Worm (Caenorhabditis elegans) whole organism, late embryonic: Measurements from ENCODE around the gene Y4C6B.3.
"Not testable (repeated sequence)": the region's sequence is repeated elsewhere in the genome, so short reads cannot be mapped to it uniquely, and the experiment has no call there.

Experiments
- C08G9.2 ChIP-seq: sonication (generic microtip); optimal IDR thresholded peaks from 2 replicates; lab custom pipeline; 2016; ENCODE audit warnings: mild to moderate bottlenecking, missing genetic modification characterization, moderate library complexity, missing compliant biosample characterization
- F13H6.1 ChIP-seq: sonication (generic microtip); optimal IDR thresholded peaks from 2 replicates; lab custom pipeline; 2016; ENCODE audit warnings: missing genetic modification characterization, missing compliant biosample characterization
- K02D7.2 ChIP-seq: sonication (generic microtip); optimal IDR thresholded peaks from 2 replicates; lab custom pipeline; 2017; ENCODE audit warnings: mild to moderate bottlenecking, missing genetic modification characterization, missing compliant biosample characterization
- T23F11.4 ChIP-seq: fragments of 200-800 bp; sonication (Bioruptor generic); optimal IDR thresholded peaks from 2 replicates; lab custom pipeline; 2018; ENCODE audit warnings: mild to moderate bottlenecking, missing genetic modification characterization, missing compliant biosample characterization
- ahr-1 ChIP-seq: sonication (generic microtip); optimal IDR thresholded peaks from 2 replicates; lab custom pipeline; 2016; ENCODE audit warnings: missing genetic modification characterization, missing compliant biosample characterization
- ceh-14 ChIP-seq: sonication (generic microtip); optimal IDR thresholded peaks from 2 replicates; lab custom pipeline; 2016; ENCODE audit warnings: missing genotype, missing genetic modification characterization, missing compliant biosample characterization
- ceh-18 ChIP-seq: sonication (generic microtip); optimal IDR thresholded peaks from 2 replicates; lab custom pipeline; 2016; ENCODE audit warnings: missing genetic modification characterization, missing compliant biosample characterization
- ceh-22 ChIP-seq: sonication (generic microtip); optimal IDR thresholded peaks from 2 replicates; lab custom pipeline; 2017; ENCODE audit warnings: missing biosample characterization, missing genetic modification characterization
- ceh-24 ChIP-seq: sonication (generic microtip); optimal IDR thresholded peaks from 2 replicates; lab custom pipeline; 2016; ENCODE audit warnings: mild to moderate bottlenecking, missing genetic modification characterization, missing compliant biosample characterization
- ceh-30 ChIP-seq: fragments of 150-350 bp; optimal IDR thresholded peaks from 2 replicates; lab custom pipeline; 2014; ENCODE audit warnings: missing biosample characterization, missing genetic modification characterization
- ceh-31 ChIP-seq: sonication (generic microtip); optimal IDR thresholded peaks from 2 replicates; lab custom pipeline; 2016; ENCODE audit warnings: missing genetic modification characterization, missing compliant biosample characterization
- ceh-45 ChIP-seq: fragments of 200-800 bp; sonication (Bioruptor generic); IDR thresholded peaks from 2 replicates; pipeline ENCODE4 v1.3.6; 2022; ENCODE audit warnings: missing genetic modification reagents, missing genetic modification characterization, missing compliant biosample characterization
- ceh-6 ChIP-seq: fragments of 200-800 bp; sonication (Bioruptor generic); optimal IDR thresholded peaks from 2 replicates; lab custom pipeline; 2018; ENCODE audit warnings: mild to moderate bottlenecking, missing genetic modification characterization, missing compliant biosample characterization
- dve-1 ChIP-seq: sonication (generic microtip); optimal IDR thresholded peaks from 2 replicates; lab custom pipeline; 2017; ENCODE audit warnings: antibody characterized with exemption, mild to moderate bottlenecking, missing genetic modification characterization, missing compliant biosample characterization
- elt-4 ChIP-seq: sonication (generic microtip); optimal IDR thresholded peaks from 2 replicates; lab custom pipeline; 2016; ENCODE audit warnings: missing genetic modification characterization, missing compliant biosample characterization
- gmeb-2 ChIP-seq: sonication (generic microtip); optimal IDR thresholded peaks from 2 replicates; lab custom pipeline; 2016; ENCODE audit warnings: missing genetic modification characterization, inconsistent platforms, missing compliant biosample characterization
- hlh-6 ChIP-seq: sonication (generic microtip); optimal IDR thresholded peaks from 2 replicates; lab custom pipeline; 2016; ENCODE audit warnings: missing genotype, missing genetic modification characterization, missing compliant biosample characterization
- lim-6 ChIP-seq: sonication (generic microtip); optimal IDR thresholded peaks from 2 replicates; lab custom pipeline; 2016; ENCODE audit warnings: missing genetic modification characterization, missing compliant biosample characterization
- mec-3 ChIP-seq: sonication (generic microtip); optimal IDR thresholded peaks from 2 replicates; lab custom pipeline; 2016; ENCODE audit warnings: borderline replicate concordance, missing genetic modification characterization, missing compliant biosample characterization
- nhr-11 ChIP-seq: fragments of 150-350 bp; optimal IDR thresholded peaks from 2 replicates; lab custom pipeline; 2014; ENCODE audit warnings: missing biosample characterization, missing genetic modification characterization
- pag-3 ChIP-seq: sonication (generic microtip); optimal IDR thresholded peaks from 2 replicates; lab custom pipeline; 2016; ENCODE audit warnings: missing compliant biosample characterization, missing genetic modification characterization, borderline replicate concordance
- pat-9 ChIP-seq: fragments of 200-800 bp; sonication (Bioruptor generic); optimal IDR thresholded peaks from 2 replicates; lab custom pipeline; 2018; ENCODE audit warnings: mild to moderate bottlenecking, missing genetic modification characterization, moderate library complexity, missing compliant biosample characterization
- pha-2 ChIP-seq: sonication (generic microtip); optimal IDR thresholded peaks from 2 replicates; lab custom pipeline; 2017; ENCODE audit warnings: mild to moderate bottlenecking, missing genetic modification characterization, missing compliant biosample characterization
- rnt-1 ChIP-seq: sonication (generic microtip); optimal IDR thresholded peaks from 2 replicates; lab custom pipeline; 2016; ENCODE audit warnings: missing genetic modification characterization, missing compliant biosample characterization
- sdc-2 ChIP-seq: sonication (generic microtip); optimal IDR thresholded peaks from 2 replicates; lab custom pipeline; 2016; ENCODE audit warnings: missing genotype, missing genetic modification characterization, missing compliant biosample characterization
- sox-2 ChIP-seq: fragments of 200-800 bp; sonication (Bioruptor generic); IDR thresholded peaks from 2 replicates; pipeline ENCODE4 v1.3.6; 2022; ENCODE audit warnings: missing genetic modification reagents, missing genetic modification characterization, missing compliant biosample characterization

Gene Y4C6B.3

DNA sequence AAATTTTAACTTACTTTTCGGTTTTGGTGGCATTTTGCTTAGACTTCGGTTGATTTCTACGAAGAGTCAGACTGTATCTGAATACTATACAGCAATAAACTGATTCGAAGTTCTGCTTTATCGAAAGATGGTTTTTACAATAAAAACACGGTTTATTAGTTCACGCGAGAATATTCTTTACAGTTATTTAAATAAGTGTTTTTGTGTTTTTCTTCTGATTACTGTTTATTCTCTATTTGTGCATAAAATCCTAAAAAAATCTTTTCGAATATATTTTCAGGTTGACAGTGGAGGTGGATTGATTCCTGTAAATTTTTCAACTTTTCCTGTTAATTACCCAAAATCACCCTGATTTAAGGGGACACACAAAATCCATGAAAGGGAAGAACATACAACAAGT lies 26.2 kb upstream of the Y4C6B.3 start, which contains the start of gene ZK354.8:
TSS of gene ZK354.8 (minus strand) at position 101 of the 400 bp plus-strand sequence.
- no peak for TF ChIP-seq T23F11.4
- no peak for TF ChIP-seq C08G9.2 (tag; lab: Kevin White, UChicago)
- TF ChIP-seq hlh-6 (tag; lab: Kevin White, UChicago) = no peak
- no peak for TF ChIP-seq pat-9 (tag; lab: Kevin White, UChicago)
- TF ChIP-seq ceh-31 = no peak
- no peak for TF ChIP-seq lim-6 (tag; lab: Kevin White, UChicago)
- TF ChIP-seq K02D7.2 = no peak
- no peak for TF ChIP-seq mec-3
- no peak for TF ChIP-seq ceh-6 (GFP tag; lab: Kevin White, UChicago)
- TF ChIP-seq rnt-1 (tag; lab: Kevin White, UChicago) = no peak
- no peak for TF ChIP-seq ceh-22 (tag; lab: Kevin White, UChicago)
- no peak for TF ChIP-seq ceh-24 (tag; lab: Kevin White, UChicago)
- TF ChIP-seq, all 69 proteins: peak for 0

DNA sequence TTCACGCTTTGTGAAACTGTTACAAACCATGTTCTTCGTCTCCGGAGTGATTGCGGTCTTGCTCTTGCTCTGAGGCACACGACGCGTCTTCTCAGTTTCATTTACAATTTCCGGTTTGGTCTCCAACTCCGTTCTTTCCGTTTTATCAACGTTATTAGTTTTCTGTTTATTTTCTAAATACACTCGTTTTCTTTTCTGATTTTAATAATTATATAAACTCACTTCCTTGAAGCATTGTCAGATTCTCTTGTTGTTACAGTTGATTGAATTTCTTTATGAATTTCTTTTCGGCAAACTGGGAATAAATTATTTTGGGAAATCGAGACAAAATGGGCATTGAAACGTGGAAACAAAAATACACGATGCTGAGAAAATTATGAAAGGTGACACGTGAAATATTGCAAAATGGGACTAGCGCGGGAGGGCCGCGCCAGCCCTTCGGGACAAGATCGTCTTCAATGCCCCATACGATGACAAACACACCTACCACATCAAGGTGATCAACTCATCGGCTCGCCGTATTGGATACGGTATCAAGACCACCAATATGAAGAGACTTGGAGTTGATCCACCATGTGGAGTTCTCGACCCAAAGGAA lies 24.1 kb upstream of the Y4C6B.3 start, which contains the start of the genes ZK354.9 and msp-58:
TSS of gene ZK354.9 (minus strand) at position 101 of the 598 bp plus-strand sequence.
TSS of gene msp-58 (plus strand) at position 548 of the 598 bp plus-strand sequence.
- TF ChIP-seq rnt-1, ceh-14, dve-1 (tag; lab: Kevin White, UChicago): not testable (repeated sequence)

DNA sequence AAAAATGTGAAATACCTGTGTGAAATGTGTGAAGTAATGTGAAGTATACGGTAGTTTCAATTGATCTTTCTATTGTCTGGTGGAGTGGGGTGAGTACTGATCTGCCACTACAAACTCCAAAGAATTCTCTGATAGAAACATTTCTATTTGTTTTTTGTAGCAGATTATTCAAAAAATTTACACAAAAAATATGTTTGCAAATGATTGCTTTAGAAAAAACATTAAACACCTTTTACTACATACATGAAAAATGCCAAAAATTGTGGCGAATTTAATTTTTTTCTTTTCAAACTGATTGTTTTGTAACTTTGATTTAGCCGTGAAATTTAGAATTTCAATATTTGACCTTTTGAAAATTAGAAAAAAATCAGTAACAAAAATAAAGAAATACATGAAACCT lies 22.5 kb upstream of the Y4C6B.3 start, which contains the start of gene ZK354.3:
TSS of gene ZK354.3 (plus strand) at position 301 of the 400 bp plus-strand sequence.
- TF ChIP-seq ceh-30 (tag; lab: Kevin White, UChicago) (no peak), ceh-18 (tag; lab: Kevin White, UChicago) (no peak), sox-2 (GFP tag; lab: Robert Waterston, UW) (no peak)

DNA sequence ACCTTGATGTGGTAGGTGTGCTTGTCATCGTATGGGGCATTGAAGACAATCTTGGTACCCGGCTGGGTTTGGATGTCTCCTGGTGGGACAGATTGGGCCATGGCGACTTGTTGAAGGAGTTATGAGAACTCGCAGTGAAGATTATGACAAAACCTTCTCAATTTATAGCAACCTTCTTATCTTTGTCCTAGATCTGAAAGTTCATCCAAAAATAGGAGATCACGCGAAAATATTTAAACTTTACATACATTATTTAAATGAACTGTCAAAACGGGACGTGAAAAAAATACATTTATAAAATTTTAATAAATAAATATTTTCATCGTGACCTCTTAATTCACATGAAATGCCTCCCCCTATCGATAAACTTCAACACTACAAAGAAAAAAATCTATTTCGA lies 19.3 kb upstream of the Y4C6B.3 start, which contains the start of the genes msp-59 and ZK354.2:
TSS of gene msp-59 (minus strand) at position 101 of the 400 bp plus-strand sequence.
TSS of gene ZK354.2 (plus strand) at position 395 of the 400 bp plus-strand sequence.
- TF ChIP-seq C08G9.2 (tag; lab: Kevin White, UChicago); K02D7.2; sdc-2 (tag; lab: Kevin White, UChicago): not testable (repeated sequence)
- TF ChIP-seq, all 69 proteins: peak for 0; not testable (repeated sequence) for 69

DNA sequence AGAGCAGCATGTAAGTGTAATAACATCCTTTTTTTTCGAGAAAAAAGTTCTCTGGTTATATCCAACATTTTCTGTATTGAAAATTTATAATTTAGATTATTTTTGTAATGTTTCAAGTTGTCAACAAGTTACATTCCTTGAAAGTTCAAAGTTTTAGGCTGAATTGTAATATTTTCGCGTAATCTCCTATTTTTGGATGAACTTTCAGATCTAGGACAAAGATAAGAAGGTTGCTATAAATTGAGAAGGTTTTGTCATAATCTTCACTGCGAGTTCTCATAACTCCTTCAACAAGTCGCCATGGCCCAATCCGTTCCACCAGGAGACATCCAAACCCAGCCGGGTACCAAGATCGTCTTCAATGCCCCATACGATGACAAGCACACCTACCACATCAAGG lies 16.1 kb upstream of the Y4C6B.3 start, which contains the start of gene msp-65:
TSS of gene msp-65 (plus strand) at position 301 of the 400 bp plus-strand sequence.
- not testable (repeated sequence) for TF ChIP-seq ceh-18 (tag; lab: Kevin White, UChicago); F13H6.1; gmeb-2 (tag; lab: Kevin White, UChicago)
- TF ChIP-seq, all 69 proteins: peak for 0; not testable (repeated sequence) for 69

DNA sequence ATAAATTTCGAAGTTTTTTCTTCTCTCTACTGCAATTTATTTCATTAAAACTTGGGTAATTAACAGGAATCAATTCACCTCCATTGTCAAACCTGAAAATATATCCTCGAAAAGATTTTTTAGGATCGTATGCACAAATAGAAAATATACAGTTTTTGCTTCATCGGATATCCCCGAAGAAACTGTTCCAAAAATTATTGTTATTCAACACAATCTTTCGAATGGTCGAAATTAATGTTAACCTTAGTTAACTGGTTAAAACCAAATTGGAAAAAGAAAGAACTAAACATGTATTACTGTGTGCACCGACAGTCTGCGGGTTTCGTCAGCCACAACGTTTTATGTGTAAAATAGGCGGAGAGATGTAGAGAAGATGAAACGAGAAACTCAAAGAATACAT lies 15.2 kb upstream of the Y4C6B.3 start:
- TF ChIP-seq ceh-45 (GFP tag; lab: Robert Waterston, UW) = no peak
- no peak for TF ChIP-seq pag-3 (tag; lab: Kevin White, UChicago)
- TF ChIP-seq nhr-11 (tag; lab: Kevin White, UChicago) = no peak
- TF ChIP-seq elt-4 (tag; lab: Kevin White, UChicago) = no peak

DNA sequence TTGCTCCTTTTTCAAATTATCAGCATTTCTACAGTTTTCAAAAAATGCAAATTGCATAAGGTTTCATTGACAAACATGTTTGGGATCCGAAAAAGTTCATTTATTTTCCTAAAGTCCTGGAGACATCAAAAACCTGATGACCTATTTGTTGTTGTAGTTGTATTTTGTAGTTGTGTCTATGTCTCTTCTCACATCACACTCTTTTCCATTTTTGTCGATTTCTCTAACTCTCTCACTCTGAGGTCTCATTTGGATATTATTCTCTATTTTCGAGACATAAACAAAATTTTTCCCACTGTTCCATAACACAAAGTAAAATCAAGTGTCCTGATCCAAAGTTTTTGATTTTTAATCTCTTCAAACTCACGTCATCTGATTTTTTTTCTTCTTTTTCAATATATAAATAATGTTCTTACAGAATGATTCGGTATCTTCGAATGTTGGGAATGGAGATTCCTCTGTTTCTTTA lies 13.4 kb upstream of the Y4C6B.3 start, which contains the start of gene slc-46A:
TSS of gene slc-46A (plus strand) at position 419 of the 469 bp plus-strand sequence.
- no peak for TF ChIP-seq pag-3 (tag; lab: Kevin White, UChicago)
- no peak for TF ChIP-seq lim-6 (tag; lab: Kevin White, UChicago)
- no peak for TF ChIP-seq pha-2
- TF ChIP-seq ahr-1 = no peak
